Worm (Caenorhabditis elegans): ENCODE results near the gene tmed-4.

tmed-4 gene

ce11 chrV:19897982-19898381 is 50.9 kb downstream of the tmed-4 start:
- TF ChIP-seq ztf-25 (GFP tag; IDR thresholded peaks at IDR 0.05), result no peak
- TF ChIP-seq madf-6 (GFP tag; IDR thresholded peaks at IDR 0.05), result no peak
- no peak for TF ChIP-seq F49E8.2 (tag; optimal IDR thresholded peaks at IDR 0.05; ENCODE audit: insufficient read depth)
- TF ChIP-seq Y53G8AR.9 (GFP tag; conservative IDR thresholded peaks at IDR 0.05), result no peak
- TF ChIP-seq akir-1 (GFP tag; optimal IDR thresholded peaks at IDR 0.05), result no peak
- TF ChIP-seq lin-40 (tag; optimal IDR thresholded peaks at IDR 0.05), result no peak
- no peak for TF ChIP-seq cebp-2 (GFP tag; IDR thresholded peaks at IDR 0.05)
- no peak for TF ChIP-seq mcd-1 (GFP tag; IDR thresholded peaks at IDR 0.05)
- no peak for TF ChIP-seq egl-44 (GFP tag; IDR thresholded peaks at IDR 0.05)
- TF ChIP-seq sptf-2 (GFP tag; optimal IDR thresholded peaks at IDR 0.05), result no peak
- no peak for TF ChIP-seq repo-1 (tag; optimal IDR thresholded peaks at IDR 0.05)

DNA sequence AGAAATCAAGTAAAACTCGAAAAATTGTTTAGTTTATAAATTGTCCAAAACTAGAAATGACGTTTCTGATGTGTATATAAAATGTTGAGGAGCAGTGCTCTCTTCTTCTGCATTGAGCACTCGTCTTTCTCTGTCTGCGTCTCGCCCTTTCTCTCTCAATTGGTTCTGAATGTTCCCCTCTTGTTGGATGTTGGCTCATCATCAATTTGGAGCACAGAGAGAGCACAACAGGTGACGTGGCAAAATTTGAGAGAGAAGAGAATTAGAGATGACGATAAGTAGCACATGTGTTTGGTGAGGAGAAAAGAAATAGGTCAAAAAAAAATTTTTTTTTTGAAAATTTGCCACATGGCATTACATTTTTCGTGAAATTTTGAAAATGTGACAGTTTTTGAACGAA is 51.3 kb downstream of the tmed-4 start:
- TF ChIP-seq aptf-2 (GFP tag; conservative IDR thresholded peaks at IDR 0.05) (no peak), T26A5.8 (tag; optimal IDR thresholded peaks at IDR 0.05) (no peak), cebp-1 (GFP tag; IDR thresholded peaks at IDR 0.05) (no peak), cebp-1 (tag; optimal IDR thresholded peaks at IDR 0.05) (peak; percentile 30), hmg-1.2 (GFP tag; IDR thresholded peaks at IDR 0.05) (peak; percentile 59; the same call in 1 of the 2 replicates), ceh-100 (GFP tag; IDR thresholded peaks at IDR 0.05) (no peak), lin-35 (GFP tag; optimal IDR thresholded peaks at IDR 0.05) (peak in 1 of 3 experiments; percentile 25), efl-1 (GFP tag; optimal IDR thresholded peaks at IDR 0.05) (no peak), K12H6.12 (tag; optimal IDR thresholded peaks at IDR 0.05) (peak; percentile 18), lag-1 (GFP tag; IDR thresholded peaks at IDR 0.05) (no peak), B0035.1 (tag; optimal IDR thresholded peaks at IDR 0.05) (no peak), let-607 (tag; optimal IDR thresholded peaks at IDR 0.05) (peak; percentile 29 to 63), ccch-3 (GFP tag; optimal IDR thresholded peaks at IDR 0.05) (no peak), ceh-27 (GFP tag; optimal IDR thresholded peaks at IDR 0.05) (peak; percentile 22)
